Worm (Caenorhabditis elegans) whole organism, L2 larva: ENCODE data around the gene F26G1.5.
A peak's percentile ranks its signal among the peaks of the same experiment; 100 is the strongest.

Experiments used
- C34F6.9 ChIP-seq: fragments of 150-350 bp; optimal IDR thresholded peaks from 2 replicates; lab custom pipeline; 2014; ENCODE audit warnings: missing biosample characterization, missing genetic modification characterization
- F13H6.1 ChIP-seq: sonication (generic microtip); optimal IDR thresholded peaks from 2 replicates; lab custom pipeline; 2016; ENCODE audit warnings: missing genetic modification characterization, missing compliant biosample characterization
- R02D3.7 ChIP-seq: fragments of 150-350 bp; optimal IDR thresholded peaks from 2 replicates; lab custom pipeline; 2014; ENCODE audit warnings: missing biosample characterization, missing genetic modification characterization
- Y55F3AM.14 ChIP-seq: fragments of 200-800 bp; sonication (Bioruptor generic); optimal IDR thresholded peaks from 2 replicates; lab custom pipeline; 2018; ENCODE audit warnings: mild to moderate bottlenecking, missing genetic modification characterization, missing compliant biosample characterization
- ZK546.5 ChIP-seq: sonication (generic microtip); optimal IDR thresholded peaks from 2 replicates; lab custom pipeline; 2017; ENCODE audit warnings: missing biosample characterization, missing genetic modification characterization
- alr-1 ChIP-seq: fragments of 150-350 bp; optimal IDR thresholded peaks from 2 replicates; lab custom pipeline; 2014; ENCODE audit warnings: missing biosample characterization, missing genetic modification characterization
- aly-2 ChIP-seq: fragments of 150-350 bp; optimal IDR thresholded peaks from 2 replicates; lab custom pipeline; 2014; ENCODE audit warnings: missing biosample characterization, missing genetic modification characterization
- ama-1 ChIP-seq: fragments of 150-350 bp; optimal IDR thresholded peaks from 2 replicates; lab custom pipeline; 2018; ENCODE audit warnings: inconsistent platforms
- blmp-1 ChIP-seq: sonication (generic microtip); optimal IDR thresholded peaks from 2 replicates; lab custom pipeline; 2017; ENCODE audit warnings: missing genetic modification characterization, mild to moderate bottlenecking, missing compliant biosample characterization, antibody characterized with exemption, moderate library complexity; ENCODE audit not compliant: insufficient read depth
- ceh-16 ChIP-seq: fragments of 150-350 bp; optimal IDR thresholded peaks from 2 replicates; lab custom pipeline; 2014; ENCODE audit warnings: missing biosample characterization, missing genetic modification characterization
- ceh-82 ChIP-seq: fragments of 150-350 bp; optimal IDR thresholded peaks from 2 replicates; lab custom pipeline; 2014; ENCODE audit warnings: missing biosample characterization, missing genetic modification characterization
- crh-2 ChIP-seq: sonication (generic microtip); optimal IDR thresholded peaks from 2 replicates; lab custom pipeline; 2017; ENCODE audit warnings: missing biosample characterization, missing genetic modification characterization
- dmd-4 ChIP-seq: sonication (generic microtip); optimal IDR thresholded peaks from 2 replicates; lab custom pipeline; 2017; ENCODE audit warnings: missing biosample characterization, missing genetic modification characterization
- egl-27 ChIP-seq: sonication (generic microtip); optimal IDR thresholded peaks from 3 replicates; lab custom pipeline; 2017; ENCODE audit warnings: missing biosample characterization, missing genetic modification reagents, missing genetic modification characterization
- elt-1 ChIP-seq: fragments of 150-350 bp; optimal IDR thresholded peaks from 2 replicates; lab custom pipeline; 2014; ENCODE audit warnings: missing biosample characterization, missing genetic modification characterization
- elt-3 ChIP-seq: sonication (generic microtip); optimal IDR thresholded peaks from 2 replicates; lab custom pipeline; 2017; ENCODE audit warnings: missing biosample characterization, missing genetic modification characterization
- fos-1 ChIP-seq: fragments of 150-350 bp; optimal IDR thresholded peaks from 2 replicates; lab custom pipeline; 2014; ENCODE audit warnings: missing biosample characterization, missing genetic modification characterization
- gmeb-1 ChIP-seq: fragments of 150-350 bp; optimal IDR thresholded peaks from 2 replicates; lab custom pipeline; 2014; ENCODE audit warnings: missing biosample characterization, missing genetic modification characterization
- lin-11 ChIP-seq: fragments of 150-350 bp; sonication (generic microtip); optimal IDR thresholded peaks from 2 replicates; lab custom pipeline; 2014; ENCODE audit warnings: missing biosample characterization, missing genetic modification characterization, inconsistent platforms, mixed read lengths
- lin-13 ChIP-seq: fragments of 150-350 bp; optimal IDR thresholded peaks from 2 replicates; lab custom pipeline; 2014; ENCODE audit warnings: missing biosample characterization, missing genetic modification reagents, missing genetic modification characterization
- lsy-2 ChIP-seq, 2 experiments: fragments of 150-350 bp in 1 of 2; sonication (generic microtip) in 1 of 2; optimal IDR thresholded peaks; 2 replicates each; lab custom pipeline; 2014 to 2017; ENCODE audit warnings: missing biosample characterization in 2 of 2, missing genetic modification characterization in 2 of 2
- mab-5 ChIP-seq: fragments of 150-350 bp; optimal IDR thresholded peaks from 2 replicates; lab custom pipeline; 2014; ENCODE audit warnings: missing biosample characterization, missing genetic modification characterization
- mbf-1 ChIP-seq: sonication (generic microtip); optimal IDR thresholded peaks from 2 replicates; lab custom pipeline; 2017; ENCODE audit warnings: missing biosample characterization, missing genetic modification characterization
- mdl-1 ChIP-seq, 2 experiments: fragments of 150-350 bp in 1 of 2; sonication (generic microtip) in 1 of 2; optimal IDR thresholded peaks; 2 replicates each; lab custom pipeline; 2017; ENCODE audit warnings: missing biosample characterization in 2 of 2, missing genetic modification characterization in 2 of 2
- nhr-10 ChIP-seq: sonication (generic microtip); optimal IDR thresholded peaks from 2 replicates; lab custom pipeline; 2017; ENCODE audit warnings: missing biosample characterization, missing genetic modification characterization
- nhr-11 ChIP-seq: fragments of 150-350 bp; optimal IDR thresholded peaks from 2 replicates; lab custom pipeline; 2014; ENCODE audit warnings: missing biosample characterization, missing genetic modification characterization
- nhr-12 ChIP-seq: fragments of 150-350 bp; optimal IDR thresholded peaks from 2 replicates; lab custom pipeline; 2014; ENCODE audit warnings: missing biosample characterization, missing genetic modification characterization
- nhr-129 ChIP-seq: fragments of 150-350 bp; optimal IDR thresholded peaks from 2 replicates; lab custom pipeline; 2014; ENCODE audit warnings: missing biosample characterization, missing genetic modification characterization
- nhr-21 ChIP-seq: fragments of 150-350 bp; optimal IDR thresholded peaks from 2 replicates; lab custom pipeline; 2014; ENCODE audit warnings: missing biosample characterization, missing genetic modification characterization
- nhr-23 ChIP-seq: fragments of 150-350 bp; optimal IDR thresholded peaks from 2 replicates; lab custom pipeline; 2014; ENCODE audit warnings: missing biosample characterization, missing genetic modification reagents, missing genetic modification characterization
- nhr-237 ChIP-seq: fragments of 150-350 bp; optimal IDR thresholded peaks from 2 replicates; lab custom pipeline; 2014; ENCODE audit warnings: missing biosample characterization, missing genetic modification characterization
- nhr-25 ChIP-seq: fragments of 150-350 bp; sonication (generic microtip); optimal IDR thresholded peaks from 3 replicates; lab custom pipeline; 2014; ENCODE audit warnings: missing biosample characterization, missing genetic modification characterization
- nhr-6 ChIP-seq: fragments of 150-350 bp; optimal IDR thresholded peaks from 2 replicates; lab custom pipeline; 2014; ENCODE audit warnings: missing biosample characterization, missing genetic modification characterization
- nhr-77 ChIP-seq: fragments of 150-350 bp; optimal IDR thresholded peaks from 2 replicates; lab custom pipeline; 2014; ENCODE audit warnings: missing biosample characterization, missing genetic modification characterization
- peb-1 ChIP-seq: fragments of 150-350 bp; optimal IDR thresholded peaks from 2 replicates; lab custom pipeline; 2014; ENCODE audit warnings: missing biosample characterization, missing genetic modification characterization
- sem-4 ChIP-seq: fragments of 150-350 bp; optimal IDR thresholded peaks from 2 replicates; lab custom pipeline; 2014; ENCODE audit warnings: missing biosample characterization, missing genetic modification reagents, missing genetic modification characterization
- skn-1 ChIP-seq: sonication (generic microtip); optimal IDR thresholded peaks from 2 replicates; lab custom pipeline; 2017; ENCODE audit warnings: missing biosample characterization, missing genetic modification characterization
- sma-3 ChIP-seq: sonication (generic microtip); optimal IDR thresholded peaks from 2 replicates; lab custom pipeline; 2016; ENCODE audit warnings: missing genetic modification reagents, missing genetic modification characterization, missing compliant biosample characterization
- sma-9 ChIP-seq, 2 experiments: fragments of 150-350 bp in 1 of 2; sonication (generic microtip) in 1 of 2; optimal IDR thresholded peaks; 2 replicates each; lab custom pipeline; 2014 to 2016; ENCODE audit warnings: missing genetic modification characterization in 2 of 2, mild to moderate bottlenecking in 1 of 2, missing biosample characterization in 1 of 2, missing compliant biosample characterization in 1 of 2, missing genetic modification reagents in 1 of 2, moderate library complexity in 1 of 2
- snpc-4 ChIP-seq: fragments of 150-350 bp; optimal IDR thresholded peaks from 2 replicates; lab custom pipeline; 2014; ENCODE audit warnings: missing biosample characterization, missing genetic modification characterization
- unc-39 ChIP-seq: fragments of 150-350 bp; optimal IDR thresholded peaks from 2 replicates; lab custom pipeline; 2014; ENCODE audit warnings: missing biosample characterization, missing genetic modification characterization
- unc-62 ChIP-seq: fragments of 150-350 bp; optimal IDR thresholded peaks from 2 replicates; lab custom pipeline; 2014; ENCODE audit warnings: missing biosample characterization, missing genetic modification reagents, missing genetic modification characterization
- zag-1 ChIP-seq: fragments of 150-350 bp; optimal IDR thresholded peaks from 2 replicates; lab custom pipeline; 2014; ENCODE audit warnings: missing biosample characterization, missing genetic modification characterization
- ztf-1 ChIP-seq: fragments of 200-800 bp; sonication (Bioruptor generic); conservative IDR thresholded peaks from 2 replicates; pipeline ENCODE4 v1.3.6; 2022; ENCODE audit warnings: missing genetic modification characterization, missing compliant biosample characterization
- ztf-4 ChIP-seq: fragments of 150-350 bp; optimal IDR thresholded peaks from 2 replicates; lab custom pipeline; 2014; ENCODE audit warnings: missing biosample characterization, missing genetic modification characterization

The F26G1.5 gene

ce11 chrII:4728687-4729086 is 42.5 kb downstream of the F26G1.5 start:
- TF ChIP-seq nhr-77 (tag; lab: Kevin White, UChicago) (no peak), gmeb-1 (no peak), nhr-21 (no peak), snpc-4 (tag; lab: Kevin White, UChicago) (no peak), lin-13 (no peak), egl-27 (tag; lab: Kevin White, UChicago) (no peak), sem-4 (tag; lab: Kevin White, UChicago) (no peak), nhr-25 (tag; lab: Kevin White, UChicago) (no peak), nhr-129 (tag; lab: Kevin White, UChicago) (peak; percentile 72), nhr-237 (tag; lab: Kevin White, UChicago) (no peak), unc-39 (tag; lab: Kevin White, UChicago) (no peak), lsy-2 (tag; optimal IDR thresholded peaks at IDR 0.05; lab: Kevin White, UChicago) (peak in 1 of 2 experiments; percentile 61), zag-1 (tag; lab: Kevin White, UChicago) (no peak), sma-9 (GFP tag; optimal IDR thresholded peaks at IDR 0.05; lab: Kevin White, UChicago) (peak; percentile 65), sma-9 (tag; optimal IDR thresholded peaks at IDR 0.05; lab: Kevin White, UChicago) (no peak), mab-5 (no peak), ceh-16 (no peak), sma-3 (GFP tag; lab: Kevin White, UChicago) (peak; percentile 3), F13H6.1 (peak; percentile 65), blmp-1 (tag; lab: Kevin White, UChicago) (no peak), Y55F3AM.14 (GFP tag; lab: Kevin White, UChicago) (no peak), crh-2 (tag; lab: Kevin White, UChicago) (peak; percentile 76), nhr-12 (no peak), aly-2 (no peak), fos-1 (tag; lab: Kevin White, UChicago) (peak; percentile 95), dmd-4 (no peak), elt-3 (tag; lab: Kevin White, UChicago) (no peak), R02D3.7 (tag; lab: Kevin White, UChicago) (no peak), nhr-11 (no peak), ZK546.5 (tag; lab: Kevin White, UChicago) (no peak), ztf-1 (GFP tag; lab: Robert Waterston, UW) (no peak), C34F6.9 (tag; lab: Kevin White, UChicago) (peak; percentile 46), mbf-1 (tag; lab: Kevin White, UChicago) (no peak), unc-62 (no peak), skn-1 (tag; lab: Kevin White, UChicago) (no peak), peb-1 (tag; lab: Kevin White, UChicago) (no peak), lin-11 (tag; lab: Kevin White, UChicago) (no peak), nhr-6 (tag; lab: Kevin White, UChicago) (no peak), ceh-82 (tag; lab: Kevin White, UChicago) (no peak)

DNA sequence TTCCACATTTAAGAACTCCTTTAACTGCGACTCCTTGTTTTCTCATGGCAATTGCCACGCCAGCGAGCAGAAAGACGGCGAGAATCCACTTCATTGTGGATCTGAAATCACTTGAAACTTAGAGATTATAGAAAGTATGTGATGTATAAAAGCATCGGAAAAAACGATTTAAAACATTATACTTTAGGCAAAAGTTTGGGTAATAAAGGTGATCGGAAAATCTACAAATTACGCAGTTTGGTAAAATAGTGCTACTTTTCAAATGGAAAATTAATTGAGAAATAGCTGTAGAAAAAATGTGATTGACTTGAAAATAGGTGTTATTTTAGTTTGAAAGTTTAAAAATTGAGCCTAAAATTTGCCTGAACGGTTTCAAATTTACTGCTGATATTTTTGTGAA is 43.4 kb downstream of the F26G1.5 start, which contains the start of gene ttr-41:
Gene ttr-41 (minus strand): TSS at position 101 of the 400 bp plus-strand sequence.
- TF ChIP-seq ama-1 (lab: Kevin White, UChicago) (no peak), dmd-4 (no peak), nhr-10 (tag; lab: Kevin White, UChicago) (no peak), alr-1 (tag; lab: Kevin White, UChicago) (no peak), gmeb-1 (no peak), lsy-2 (tag; optimal IDR thresholded peaks at IDR 0.05; lab: Kevin White, UChicago) (no peak), nhr-6 (tag; lab: Kevin White, UChicago) (no peak), C34F6.9 (tag; lab: Kevin White, UChicago) (no peak), mdl-1 (tag; optimal IDR thresholded peaks at IDR 0.05; lab: Kevin White, UChicago) (no peak), elt-1 (tag; lab: Kevin White, UChicago) (no peak), lin-11 (tag; lab: Kevin White, UChicago) (no peak), crh-2 (tag; lab: Kevin White, UChicago) (no peak), nhr-23 (tag; lab: Kevin White, UChicago) (no peak), unc-62 (no peak), nhr-12 (no peak), nhr-129 (tag; lab: Kevin White, UChicago) (no peak), elt-3 (tag; lab: Kevin White, UChicago) (no peak), nhr-237 (tag; lab: Kevin White, UChicago) (no peak), ztf-4 (tag; lab: Kevin White, UChicago) (no peak)
